Worm (Caenorhabditis elegans) whole organism, L1 larva: ENCODE results near the gene Y52E8A.1.
A peak's percentile ranks its signal among the peaks of the same experiment; 100 is the strongest.

Experiments used
- C04F5.9 ChIP-seq: sonication (generic microtip); optimal IDR thresholded peaks from 2 replicates; lab custom pipeline; 2016; ENCODE audit warnings: missing genetic modification characterization, missing compliant biosample characterization
- C34B4.2 ChIP-seq: sonication (generic microtip); optimal IDR thresholded peaks from 2 replicates; lab custom pipeline; 2017; ENCODE audit warnings: mild to moderate bottlenecking, missing genetic modification characterization, missing compliant biosample characterization
- F16B12.6 ChIP-seq: fragments of 150-350 bp; optimal IDR thresholded peaks from 2 replicates; lab custom pipeline; 2014; ENCODE audit warnings: missing biosample characterization, missing genetic modification characterization
- aly-2 ChIP-seq: fragments of 150-350 bp; optimal IDR thresholded peaks from 2 replicates; lab custom pipeline; 2014; ENCODE audit warnings: missing biosample characterization, missing genetic modification characterization
- blmp-1 ChIP-seq: fragments of 150-350 bp; optimal IDR thresholded peaks from 2 replicates; lab custom pipeline; 2014; ENCODE audit warnings: missing biosample characterization, missing genetic modification characterization
- ceh-63 ChIP-seq: fragments of 200-800 bp; sonication (Bioruptor generic); optimal IDR thresholded peaks from 2 replicates; lab custom pipeline; 2018; ENCODE audit warnings: mild to moderate bottlenecking, missing genetic modification characterization, missing compliant biosample characterization
- ceh-82 ChIP-seq, 3 experiments: fragments of 150-350 bp in 1 of 3; sonication (generic microtip) in 2 of 3; optimal IDR thresholded peaks; 2 replicates each; lab custom pipeline; 2014 to 2017; ENCODE audit warnings: missing biosample characterization in 3 of 3, missing genetic modification characterization in 3 of 3
- ces-1 ChIP-seq: fragments of 150-350 bp; optimal IDR thresholded peaks from 2 replicates; lab custom pipeline; 2014; ENCODE audit warnings: missing biosample characterization, missing genetic modification reagents, missing genetic modification characterization
- dsc-1 ChIP-seq: sonication (generic microtip); optimal IDR thresholded peaks from 2 replicates; lab custom pipeline; 2016; ENCODE audit warnings: mild to moderate bottlenecking, missing genetic modification characterization, missing compliant biosample characterization
- efl-1 ChIP-seq, 4 experiments: fragments of 150-350 bp; optimal IDR thresholded peaks in 3 of 4; peaks in 1 of 4; 1 replicate in 1 of 4; 2 replicates in 3 of 4; lab custom pipeline; 2014; ENCODE audit warnings: missing biosample characterization in 2 of 4, missing genetic modification characterization in 2 of 4, missing genetic modification reagents in 2 of 4
- efl-3 ChIP-seq: fragments of 200-800 bp; sonication (Bioruptor generic); optimal IDR thresholded peaks from 2 replicates; lab custom pipeline; 2018; ENCODE audit warnings: mild to moderate bottlenecking, missing genetic modification characterization, missing compliant biosample characterization
- egl-13 ChIP-seq: sonication (generic microtip); optimal IDR thresholded peaks from 2 replicates; lab custom pipeline; 2016; ENCODE audit warnings: missing genotype, missing genetic modification reagents, missing genetic modification characterization, missing compliant biosample characterization
- elt-2 ChIP-seq: sonication (generic microtip); optimal IDR thresholded peaks from 2 replicates; lab custom pipeline; 2016; ENCODE audit warnings: missing genetic modification characterization, mild to moderate bottlenecking, inconsistent platforms, missing compliant biosample characterization, missing genetic modification reagents
- elt-3 ChIP-seq, 6 experiments: fragments of 150-350 bp in 1 of 6; sonication (generic microtip); optimal IDR thresholded peaks; 2 replicates each; lab custom pipeline; 2017 to 2018; ENCODE audit warnings: missing biosample characterization in 6 of 6, missing genetic modification characterization in 6 of 6, inconsistent platforms in 1 of 6
- fkh-4 ChIP-seq: sonication (generic microtip); optimal IDR thresholded peaks from 2 replicates; lab custom pipeline; 2016; ENCODE audit warnings: missing compliant biosample characterization, missing genetic modification characterization, borderline replicate concordance
- fkh-8 ChIP-seq: sonication (generic microtip); optimal IDR thresholded peaks from 2 replicates; lab custom pipeline; 2016; ENCODE audit warnings: mild to moderate bottlenecking, missing genetic modification characterization, missing compliant biosample characterization
- fos-1 ChIP-seq: fragments of 150-350 bp; optimal IDR thresholded peaks from 2 replicates; lab custom pipeline; 2014; ENCODE audit warnings: missing biosample characterization, missing genetic modification characterization
- grh-1 ChIP-seq: fragments of 200-800 bp; sonication (Bioruptor generic); IDR thresholded peaks from 2 replicates; pipeline ENCODE4 v1.3.6; 2022; ENCODE audit warnings: missing genetic modification reagents, missing genetic modification characterization, missing compliant biosample characterization
- hlh-17 ChIP-seq: fragments of 200-800 bp; sonication (Bioruptor generic); optimal IDR thresholded peaks from 2 replicates; lab custom pipeline; 2018; ENCODE audit warnings: missing genetic modification characterization, mild to moderate bottlenecking, missing compliant biosample characterization, moderate library complexity, borderline replicate concordance
- hpl-2 ChIP-seq: fragments of 150-350 bp; optimal IDR thresholded peaks from 2 replicates; lab custom pipeline; 2014; ENCODE audit warnings: missing biosample characterization, missing genetic modification reagents, missing genetic modification characterization
- lin-14 ChIP-seq: fragments of 200-800 bp; sonication (Bioruptor generic); optimal IDR thresholded peaks from 2 replicates; lab custom pipeline; 2018; ENCODE audit warnings: mild to moderate bottlenecking, missing genetic modification characterization, moderate library complexity, missing compliant biosample characterization
- lin-15B ChIP-seq: fragments of 150-350 bp; sonication (generic microtip); optimal IDR thresholded peaks from 3 replicates; lab custom pipeline; 2014; ENCODE audit warnings: missing biosample characterization, missing genetic modification characterization
- lir-3 ChIP-seq: sonication (generic microtip); optimal IDR thresholded peaks from 2 replicates; lab custom pipeline; 2016; ENCODE audit warnings: mild to moderate bottlenecking, missing genetic modification characterization, moderate library complexity, missing compliant biosample characterization; ENCODE audit not compliant: poor library complexity
- lsy-2 ChIP-seq, 2 experiments: fragments of 150-350 bp; optimal IDR thresholded peaks; 2 replicates each; lab custom pipeline; 2014; ENCODE audit warnings: missing biosample characterization in 2 of 2, missing genetic modification characterization in 2 of 2
- mab-9 ChIP-seq: fragments of 200-800 bp; sonication (Bioruptor generic); IDR thresholded peaks from 2 replicates; pipeline ENCODE4 v1.3.6; 2022; ENCODE audit warnings: missing genetic modification reagents, missing genetic modification characterization, missing compliant biosample characterization
- mdl-1 ChIP-seq, 2 experiments: fragments of 150-350 bp; optimal IDR thresholded peaks; 2 replicates each; lab custom pipeline; 2014 to 2017; ENCODE audit warnings: missing biosample characterization in 2 of 2, missing genetic modification characterization in 2 of 2, inconsistent platforms in 1 of 2
- mep-1 ChIP-seq: fragments of 150-350 bp; optimal IDR thresholded peaks from 2 replicates; lab custom pipeline; 2014; ENCODE audit warnings: missing biosample characterization, missing genetic modification characterization
- nhr-11 ChIP-seq: fragments of 150-350 bp; optimal IDR thresholded peaks from 2 replicates; lab custom pipeline; 2014; ENCODE audit warnings: missing biosample characterization, missing genetic modification characterization
- nhr-12 ChIP-seq: sonication (generic microtip); optimal IDR thresholded peaks from 2 replicates; lab custom pipeline; 2017; ENCODE audit warnings: missing biosample characterization, missing genetic modification characterization
- nhr-19 ChIP-seq: fragments of 200-800 bp; sonication (Bioruptor generic); conservative IDR thresholded peaks from 2 replicates; pipeline ENCODE4 v1.3.6; 2022; ENCODE audit warnings: missing genetic modification characterization, missing compliant biosample characterization
- nhr-76 ChIP-seq: sonication (generic microtip); optimal IDR thresholded peaks from 2 replicates; lab custom pipeline; 2017; ENCODE audit warnings: missing biosample characterization, missing genetic modification characterization
- nhr-90 ChIP-seq: sonication (generic microtip); optimal IDR thresholded peaks from 2 replicates; lab custom pipeline; 2016; ENCODE audit warnings: mild to moderate bottlenecking, missing genetic modification characterization, missing compliant biosample characterization; ENCODE audit not compliant: poor library complexity
- rnt-1 ChIP-seq: sonication (generic microtip); optimal IDR thresholded peaks from 2 replicates; lab custom pipeline; 2016; ENCODE audit warnings: mild to moderate bottlenecking, missing genetic modification characterization, moderate library complexity, missing compliant biosample characterization
- skn-1 ChIP-seq: fragments of 150-350 bp; optimal IDR thresholded peaks from 2 replicates; lab custom pipeline; 2014; ENCODE audit warnings: missing biosample characterization, missing genetic modification characterization
- snpc-4 ChIP-seq: fragments of 150-350 bp; optimal IDR thresholded peaks from 2 replicates; lab custom pipeline; 2014; ENCODE audit warnings: missing biosample characterization, missing genetic modification characterization
- snu-23 ChIP-seq: sonication (generic microtip); optimal IDR thresholded peaks from 2 replicates; lab custom pipeline; 2016; ENCODE audit warnings: missing genetic modification characterization, missing compliant biosample characterization
- sox-4 ChIP-seq: sonication (generic microtip); optimal IDR thresholded peaks from 2 replicates; lab custom pipeline; 2016; ENCODE audit warnings: missing genetic modification characterization, missing compliant biosample characterization
- sup-37 ChIP-seq: fragments of 200-800 bp; sonication (Bioruptor generic); optimal IDR thresholded peaks from 2 replicates; lab custom pipeline; 2018; ENCODE audit warnings: mild to moderate bottlenecking, missing genetic modification characterization, missing compliant biosample characterization
- swsn-7 ChIP-seq: sonication (generic microtip); optimal IDR thresholded peaks from 2 replicates; lab custom pipeline; 2016; ENCODE audit warnings: missing genetic modification characterization, missing compliant biosample characterization
- tbx-2 ChIP-seq: sonication (generic microtip); optimal IDR thresholded peaks from 2 replicates; lab custom pipeline; 2016; ENCODE audit warnings: missing genetic modification characterization, missing compliant biosample characterization
- unc-130 ChIP-seq: fragments of 150-350 bp; optimal IDR thresholded peaks from 2 replicates; lab custom pipeline; 2017; ENCODE audit warnings: missing biosample characterization, missing genetic modification characterization, inconsistent platforms
- unc-98 ChIP-seq: fragments of 200-800 bp; sonication (Bioruptor generic); IDR thresholded peaks from 2 replicates; pipeline ENCODE4 v1.3.6; 2022; ENCODE audit warnings: missing genetic modification characterization, missing compliant biosample characterization
- xbp-1 ChIP-seq: sonication (generic microtip); optimal IDR thresholded peaks from 2 replicates; lab custom pipeline; 2016; ENCODE audit warnings: missing genetic modification characterization, missing compliant biosample characterization
- zag-1 ChIP-seq: fragments of 150-350 bp; optimal IDR thresholded peaks from 2 replicates; lab custom pipeline; 2014; ENCODE audit warnings: missing biosample characterization, missing genetic modification characterization
- zip-4 ChIP-seq: fragments of 200-800 bp; sonication (Bioruptor generic); optimal IDR thresholded peaks from 2 replicates; lab custom pipeline; 2018; ENCODE audit warnings: mild to moderate bottlenecking, missing genetic modification characterization, moderate library complexity, missing compliant biosample characterization
- ztf-4 ChIP-seq: fragments of 150-350 bp; optimal IDR thresholded peaks from 2 replicates; lab custom pipeline; 2014; ENCODE audit warnings: missing biosample characterization, missing genetic modification characterization

Gene Y52E8A.1

ce11 chrII:4316011-4316410 lies 5.9 kb upstream of the Y52E8A.1 start, which contains the start of gene srw-40:
TSS of gene srw-40 (minus strand) at chrII:4316111.
- TF ChIP-seq lin-14 (GFP tag; lab: Kevin White, UChicago) (no peak), hlh-17 (GFP tag; lab: Kevin White, UChicago) (no peak), snpc-4 (tag; lab: Kevin White, UChicago) (no peak), zip-4 (no peak), skn-1 (tag; lab: Kevin White, UChicago) (no peak), egl-13 (tag; lab: Kevin White, UChicago) (no peak)
- TF ChIP-seq, all 84 proteins: peak for 0

DNA sequence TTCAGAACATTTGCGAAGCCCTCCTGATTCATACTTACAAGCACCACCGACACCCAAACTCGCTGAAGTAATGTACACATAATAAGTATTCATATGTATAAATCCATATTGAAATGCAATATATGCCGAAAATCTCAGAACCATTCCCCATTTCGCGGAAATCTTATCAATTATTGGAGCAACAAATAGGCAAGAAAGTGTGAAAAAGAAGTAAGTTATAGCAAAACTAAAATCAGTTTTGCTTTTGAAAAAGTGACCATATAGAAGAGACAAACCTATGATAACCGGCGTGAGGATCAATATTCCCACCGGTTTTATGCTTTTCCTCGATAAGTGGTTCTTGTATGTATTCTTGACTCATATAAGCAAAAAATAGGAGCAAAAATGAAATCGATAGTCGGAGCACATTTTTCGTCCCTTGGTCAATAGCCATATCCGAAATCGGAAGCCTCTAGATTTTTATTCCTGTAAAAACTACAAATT lies 2.3 kb upstream of the Y52E8A.1 start, which contains the start of gene Y52E8A.6:
TSS of gene Y52E8A.6 (minus strand) at position 433 of the 483 bp plus-strand sequence.
- TF ChIP-seq fkh-8 (tag; lab: Kevin White, UChicago) (no peak), C04F5.9 (no peak), efl-3 (GFP tag; lab: Kevin White, UChicago) (no peak), sup-37 (GFP tag; lab: Kevin White, UChicago) (no peak), grh-1 (no peak), snu-23 (GFP tag; lab: Kevin White, UChicago) (no peak), hpl-2 (GFP tag; lab: Kevin White, UChicago) (no peak), C34B4.2 (no peak), egl-13 (tag; lab: Kevin White, UChicago) (no peak), ztf-4 (no peak), mdl-1 (tag; optimal IDR thresholded peaks at IDR 0.05; lab: Kevin White, UChicago) (no peak), ceh-82 (tag; optimal IDR thresholded peaks at IDR 0.05; lab: Kevin White, UChicago) (no peak), elt-2 (tag; lab: Kevin White, UChicago) (no peak)

DNA sequence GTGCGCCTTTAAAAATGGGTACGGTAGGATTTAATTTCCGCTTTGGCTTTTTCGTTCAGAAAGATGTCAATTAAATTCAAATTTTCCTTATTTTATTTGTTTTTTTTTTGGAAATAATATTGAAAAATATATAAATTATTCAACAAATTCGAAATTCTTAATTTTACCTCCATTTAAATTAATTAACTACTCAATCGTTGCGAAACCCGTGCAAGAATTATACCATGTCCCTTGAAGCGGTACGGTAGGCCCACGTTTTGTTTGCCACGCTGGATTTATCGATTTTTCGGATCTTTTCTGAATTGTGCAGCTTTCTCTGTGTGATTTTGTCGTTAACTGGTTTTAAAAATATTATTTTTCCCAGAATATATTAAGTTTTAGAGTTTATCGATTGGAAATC lies 1.4 kb upstream of the Y52E8A.1 start, which contains the start of gene Y52E8A.2:
TSS of gene Y52E8A.2 (plus strand) at position 382 of the 400 bp plus-strand sequence.
- TF ChIP-seq efl-1 (optimal IDR thresholded peaks at IDR 0.05; lab: Kevin White, UChicago): no peak
- peak in 1 of 2 experiments; percentile 32 for TF ChIP-seq efl-1 (GFP tag; optimal IDR thresholded peaks at IDR 0.05 in 1 of 2; lab: Kevin White, UChicago)
- no peak for TF ChIP-seq fos-1 (tag; lab: Kevin White, UChicago)

DNA sequence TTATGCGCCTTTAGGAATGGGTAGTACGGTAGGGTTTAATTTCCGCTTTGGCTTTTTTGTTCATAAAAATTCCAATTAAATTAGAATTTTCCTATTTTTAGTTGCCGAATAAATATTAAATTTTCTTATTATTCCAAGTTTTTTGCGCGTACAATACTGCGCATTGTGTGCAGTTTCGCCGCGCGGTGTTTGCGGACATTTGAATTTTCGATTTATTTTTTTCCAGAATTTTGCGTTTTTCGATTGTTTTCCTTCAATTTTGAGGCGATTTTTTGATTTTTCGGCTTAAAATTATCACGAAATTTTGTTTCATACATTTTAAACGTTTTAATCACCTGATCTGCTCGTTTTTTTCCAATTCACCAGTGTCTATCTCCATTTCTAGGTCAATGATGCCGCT lies 1.0 kb downstream of the Y52E8A.1 start, which contains the start of gene H20J04.6:
TSS of gene H20J04.6 (plus strand) at position 386 of the 400 bp plus-strand sequence.
- TF ChIP-seq zag-1 (no peak), swsn-7 (peak; percentile 34), tbx-2 (peak; percentile 1), mab-9 (GFP tag; lab: Robert Waterston, UW) (no peak), aly-2 (tag; lab: Kevin White, UChicago) (no peak), skn-1 (tag; lab: Kevin White, UChicago) (no peak), lir-3 (tag; lab: Kevin White, UChicago) (no peak), nhr-90 (tag; lab: Kevin White, UChicago) (peak; percentile 16), efl-1 (optimal IDR thresholded peaks at IDR 0.05; lab: Kevin White, UChicago) (peak; percentile 23 to 52), efl-1 (GFP tag; optimal IDR thresholded peaks at IDR 0.05 in 1 of 2; lab: Kevin White, UChicago) (peak; percentile 56 to 94), mep-1 (peak; percentile 47), unc-130 (tag; lab: Kevin White, UChicago) (peak; percentile 63), dsc-1 (tag; lab: Kevin White, UChicago) (peak; percentile 16), ztf-4 (no peak), lsy-2 (tag; optimal IDR thresholded peaks at IDR 0.05; lab: Kevin White, UChicago) (peak; percentile 48), ces-1 (GFP tag; lab: Kevin White, UChicago) (no peak), fkh-4 (tag; lab: Kevin White, UChicago) (no peak), nhr-19 (GFP tag; lab: Robert Waterston, UW) (no peak), blmp-1 (tag; lab: Kevin White, UChicago) (peak; percentile 30), rnt-1 (no peak), C34B4.2 (no peak), nhr-11 (tag; lab: Kevin White, UChicago) (no peak), unc-98 (no peak), lin-15B (tag; lab: Kevin White, UChicago) (no peak), xbp-1 (tag; lab: Kevin White, UChicago) (peak; percentile 17), F16B12.6 (tag; lab: Kevin White, UChicago) (peak; percentile 88), elt-3 (tag; optimal IDR thresholded peaks at IDR 0.05; lab: Kevin White, UChicago) (no peak), nhr-76 (tag; lab: Kevin White, UChicago) (no peak), fkh-8 (tag; lab: Kevin White, UChicago) (no peak), sox-4 (tag; lab: Kevin White, UChicago) (no peak), ceh-63 (no peak), nhr-12 (no peak)
